Worm (Caenorhabditis elegans) whole organism, L4/young adult: ENCODE data around the gene ech-5.

ENCODE experiments used
- W03F9.2 ChIP-seq: fragments of 150-350 bp; optimal IDR thresholded peaks from 2 replicates; lab custom pipeline; 2014; ENCODE audit warnings: missing biosample characterization, missing genetic modification characterization
- dao-5 ChIP-seq: sonication (generic microtip); optimal IDR thresholded peaks from 2 replicates; lab custom pipeline; 2016; ENCODE audit warnings: missing genotype, missing genetic modification characterization, moderate library complexity, missing compliant biosample characterization

DNA sequence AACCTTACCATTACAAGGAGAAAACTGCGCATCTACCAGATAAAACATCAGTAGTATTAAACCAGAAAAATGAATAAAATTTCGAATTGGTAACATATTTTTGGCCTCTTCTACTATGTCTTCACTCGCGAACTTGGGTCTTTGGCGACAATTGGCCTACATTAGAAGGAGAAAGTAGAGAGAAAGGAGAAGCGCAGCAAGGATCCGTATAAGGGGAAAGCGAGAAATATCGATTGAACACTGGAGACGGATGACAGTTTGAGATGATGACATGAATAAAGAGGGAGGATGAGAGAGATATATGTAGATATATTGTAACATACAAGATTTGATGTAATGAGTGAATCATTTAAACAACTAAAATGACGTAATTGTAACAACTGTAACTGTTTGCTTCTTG is 28.5 kb upstream of the ech-5 start, which contains the start of gene F56B3.2:
- TF ChIP-seq W03F9.2 (tag; lab: Kevin White, UChicago) (no peak), dao-5 (tag; lab: Kevin White, UChicago) (no peak)
